Worm (Caenorhabditis elegans) whole organism, L1 larva: Measurements from ENCODE around the gene rha-2.

Experiments
- C16A3.4 ChIP-seq: fragments of 150-350 bp; optimal IDR thresholded peaks from 2 replicates; lab custom pipeline; 2014; ENCODE audit warnings: missing biosample characterization, missing genetic modification characterization
- aly-2 ChIP-seq: fragments of 150-350 bp; optimal IDR thresholded peaks from 2 replicates; lab custom pipeline; 2014; ENCODE audit warnings: missing biosample characterization, missing genetic modification characterization
- ama-1 ChIP-seq: fragments of 150-350 bp; optimal IDR thresholded peaks from 2 replicates; lab custom pipeline; 2014
- ceh-8 ChIP-seq: fragments of 200-800 bp; sonication (Bioruptor generic); optimal IDR thresholded peaks from 2 replicates; lab custom pipeline; 2018; ENCODE audit warnings: mild to moderate bottlenecking, missing genetic modification characterization, moderate library complexity, missing compliant biosample characterization
- ceh-82 ChIP-seq, 3 experiments: fragments of 150-350 bp in 1 of 3; sonication (generic microtip) in 2 of 3; optimal IDR thresholded peaks; 2 replicates each; lab custom pipeline; 2014 to 2017; ENCODE audit warnings: missing biosample characterization in 3 of 3, missing genetic modification characterization in 3 of 3
- ceh-88 ChIP-seq: fragments of 200-800 bp; sonication (Bioruptor generic); IDR thresholded peaks from 2 replicates; pipeline ENCODE4 v1.3.6; 2022; ENCODE audit warnings: missing genetic modification characterization, missing compliant biosample characterization
- dpl-1 ChIP-seq, 3 experiments: fragments of 150-350 bp in 2 of 3; sonication (generic microtip) in 1 of 3; optimal IDR thresholded peaks; 2 replicates each; lab custom pipeline; 2014 to 2017; ENCODE audit warnings: missing biosample characterization in 3 of 3, missing genetic modification characterization in 3 of 3, missing genetic modification reagents in 3 of 3
- dsc-1 ChIP-seq: sonication (generic microtip); optimal IDR thresholded peaks from 2 replicates; lab custom pipeline; 2016; ENCODE audit warnings: mild to moderate bottlenecking, missing genetic modification characterization, missing compliant biosample characterization
- efl-1 ChIP-seq, 4 experiments: fragments of 150-350 bp; optimal IDR thresholded peaks in 3 of 4; peaks in 1 of 4; 1 replicate in 1 of 4; 2 replicates in 3 of 4; lab custom pipeline; 2014; ENCODE audit warnings: missing biosample characterization in 2 of 4, missing genetic modification characterization in 2 of 4, missing genetic modification reagents in 2 of 4
- efl-3 ChIP-seq: fragments of 200-800 bp; sonication (Bioruptor generic); optimal IDR thresholded peaks from 2 replicates; lab custom pipeline; 2018; ENCODE audit warnings: mild to moderate bottlenecking, missing genetic modification characterization, missing compliant biosample characterization
- elt-2 ChIP-seq: sonication (generic microtip); optimal IDR thresholded peaks from 2 replicates; lab custom pipeline; 2016; ENCODE audit warnings: missing genetic modification characterization, mild to moderate bottlenecking, inconsistent platforms, missing compliant biosample characterization, missing genetic modification reagents
- ets-5 ChIP-seq: fragments of 200-800 bp; sonication (Bioruptor generic); IDR thresholded peaks from 2 replicates; pipeline ENCODE4 v1.3.6; 2022; ENCODE audit warnings: missing genetic modification characterization, missing compliant biosample characterization
- fkh-10 ChIP-seq: sonication (generic microtip); optimal IDR thresholded peaks from 2 replicates; lab custom pipeline; 2017; ENCODE audit warnings: missing biosample characterization, missing genetic modification reagents, missing genetic modification characterization
- fkh-8 ChIP-seq: sonication (generic microtip); optimal IDR thresholded peaks from 2 replicates; lab custom pipeline; 2016; ENCODE audit warnings: mild to moderate bottlenecking, missing genetic modification characterization, missing compliant biosample characterization
- grh-1 ChIP-seq: fragments of 200-800 bp; sonication (Bioruptor generic); IDR thresholded peaks from 2 replicates; pipeline ENCODE4 v1.3.6; 2022; ENCODE audit warnings: missing genetic modification reagents, missing genetic modification characterization, missing compliant biosample characterization
- jun-1 ChIP-seq: fragments of 150-350 bp; optimal IDR thresholded peaks from 2 replicates; lab custom pipeline; 2014; ENCODE audit warnings: missing biosample characterization, missing genetic modification reagents, missing genetic modification characterization
- lin-13 ChIP-seq: fragments of 150-350 bp; optimal IDR thresholded peaks from 2 replicates; lab custom pipeline; 2014; ENCODE audit warnings: missing biosample characterization, missing genetic modification reagents, missing genetic modification characterization
- lin-14 ChIP-seq: fragments of 200-800 bp; sonication (Bioruptor generic); optimal IDR thresholded peaks from 2 replicates; lab custom pipeline; 2018; ENCODE audit warnings: mild to moderate bottlenecking, missing genetic modification characterization, moderate library complexity, missing compliant biosample characterization
- lin-35 ChIP-seq, 2 experiments: fragments of 150-350 bp; optimal IDR thresholded peaks; 2 replicates each; lab custom pipeline; 2014; ENCODE audit warnings: missing biosample characterization in 2 of 2, missing genetic modification characterization in 2 of 2, missing genetic modification reagents in 2 of 2
- lsy-2 ChIP-seq, 2 experiments: fragments of 150-350 bp; optimal IDR thresholded peaks; 2 replicates each; lab custom pipeline; 2014; ENCODE audit warnings: missing biosample characterization in 2 of 2, missing genetic modification characterization in 2 of 2
- mdl-1 ChIP-seq, 2 experiments: fragments of 150-350 bp; optimal IDR thresholded peaks; 2 replicates each; lab custom pipeline; 2014 to 2017; ENCODE audit warnings: missing biosample characterization in 2 of 2, missing genetic modification characterization in 2 of 2, inconsistent platforms in 1 of 2
- mep-1 ChIP-seq: fragments of 150-350 bp; optimal IDR thresholded peaks from 2 replicates; lab custom pipeline; 2014; ENCODE audit warnings: missing biosample characterization, missing genetic modification characterization
- nhr-12 ChIP-seq: sonication (generic microtip); optimal IDR thresholded peaks from 2 replicates; lab custom pipeline; 2017; ENCODE audit warnings: missing biosample characterization, missing genetic modification characterization
- nhr-19 ChIP-seq: fragments of 200-800 bp; sonication (Bioruptor generic); conservative IDR thresholded peaks from 2 replicates; pipeline ENCODE4 v1.3.6; 2022; ENCODE audit warnings: missing genetic modification characterization, missing compliant biosample characterization
- nhr-20 ChIP-seq: sonication (generic microtip); optimal IDR thresholded peaks from 2 replicates; lab custom pipeline; 2016; ENCODE audit warnings: mild to moderate bottlenecking, missing genetic modification characterization, missing compliant biosample characterization
- nhr-237 ChIP-seq: fragments of 150-350 bp; optimal IDR thresholded peaks from 2 replicates; lab custom pipeline; 2014; ENCODE audit warnings: missing biosample characterization, missing genetic modification characterization
- nhr-28 ChIP-seq: fragments of 150-350 bp; optimal IDR thresholded peaks from 2 replicates; lab custom pipeline; 2014; ENCODE audit warnings: missing biosample characterization, missing genetic modification characterization
- nhr-47 ChIP-seq: sonication (generic microtip); optimal IDR thresholded peaks from 2 replicates; lab custom pipeline; 2016; ENCODE audit warnings: mild to moderate bottlenecking, missing genetic modification characterization, moderate library complexity, missing compliant biosample characterization
- nhr-71 ChIP-seq: sonication (generic microtip); optimal IDR thresholded peaks from 2 replicates; lab custom pipeline; 2016; ENCODE audit warnings: mild to moderate bottlenecking, missing genetic modification characterization, moderate library complexity, missing compliant biosample characterization
- nhr-85 ChIP-seq: sonication (generic microtip); peaks from one replicate; lab custom pipeline; 2016; ENCODE audit warnings: missing genetic modification characterization, inconsistent platforms, missing compliant biosample characterization
- nhr-90 ChIP-seq: sonication (generic microtip); optimal IDR thresholded peaks from 2 replicates; lab custom pipeline; 2016; ENCODE audit warnings: mild to moderate bottlenecking, missing genetic modification characterization, missing compliant biosample characterization; ENCODE audit not compliant: poor library complexity
- rnt-1 ChIP-seq: sonication (generic microtip); optimal IDR thresholded peaks from 2 replicates; lab custom pipeline; 2016; ENCODE audit warnings: mild to moderate bottlenecking, missing genetic modification characterization, moderate library complexity, missing compliant biosample characterization
- skn-1 ChIP-seq: fragments of 150-350 bp; optimal IDR thresholded peaks from 2 replicates; lab custom pipeline; 2014; ENCODE audit warnings: missing biosample characterization, missing genetic modification characterization
- snpc-4 ChIP-seq: fragments of 150-350 bp; optimal IDR thresholded peaks from 2 replicates; lab custom pipeline; 2014; ENCODE audit warnings: missing biosample characterization, missing genetic modification characterization
- snu-23 ChIP-seq: sonication (generic microtip); optimal IDR thresholded peaks from 2 replicates; lab custom pipeline; 2016; ENCODE audit warnings: missing genetic modification characterization, missing compliant biosample characterization
- swsn-7 ChIP-seq: sonication (generic microtip); optimal IDR thresholded peaks from 2 replicates; lab custom pipeline; 2016; ENCODE audit warnings: missing genetic modification characterization, missing compliant biosample characterization
- tbx-2 ChIP-seq: sonication (generic microtip); optimal IDR thresholded peaks from 2 replicates; lab custom pipeline; 2016; ENCODE audit warnings: missing genetic modification characterization, missing compliant biosample characterization
- xbp-1 ChIP-seq: sonication (generic microtip); optimal IDR thresholded peaks from 2 replicates; lab custom pipeline; 2016; ENCODE audit warnings: missing genetic modification characterization, missing compliant biosample characterization

Gene rha-2

ce11 chrIII:8653457-8653856 is 39.1 kb upstream of the rha-2 start:
- no peak for TF ChIP-seq lsy-2 (tag; optimal IDR thresholded peaks at IDR 0.05; lab: Kevin White, UChicago)
- no peak for TF ChIP-seq nhr-12
- no peak for TF ChIP-seq fkh-10
- TF ChIP-seq fkh-8 (tag; lab: Kevin White, UChicago) = no peak
- no peak for TF ChIP-seq dsc-1 (tag; lab: Kevin White, UChicago)
- TF ChIP-seq efl-3 (GFP tag; lab: Kevin White, UChicago) = no peak
- TF ChIP-seq jun-1 (tag; lab: Kevin White, UChicago) = no peak
- no peak for TF ChIP-seq snpc-4 (tag; lab: Kevin White, UChicago)
- TF ChIP-seq skn-1 (tag; lab: Kevin White, UChicago) = no peak
- TF ChIP-seq ceh-82 (tag; optimal IDR thresholded peaks at IDR 0.05; lab: Kevin White, UChicago) = no peak
- no peak for TF ChIP-seq nhr-71 (tag; lab: Kevin White, UChicago)
- no peak for TF ChIP-seq ceh-88

ce11 chrIII:8652922-8653321 is 38.6 kb upstream of the rha-2 start:
- TF ChIP-seq dsc-1 (tag; lab: Kevin White, UChicago) (peak; percentile 39), nhr-28 (no peak), ama-1 (peak; percentile 1), nhr-85 (tag; lab: Kevin White, UChicago) (peak; percentile 80), mep-1 (tag; lab: Kevin White, UChicago) (no peak), snu-23 (peak; percentile 46), ets-5 (no peak), ceh-8 (GFP tag; lab: Kevin White, UChicago) (no peak), lin-14 (GFP tag; lab: Kevin White, UChicago) (peak; percentile 36), efl-1 (optimal IDR thresholded peaks at IDR 0.05; lab: Kevin White, UChicago) (peak; percentile 14 to 38), efl-1 (GFP tag; optimal IDR thresholded peaks at IDR 0.05 in 1 of 2; lab: Kevin White, UChicago) (peak; percentile 7 to 8), mdl-1 (tag; optimal IDR thresholded peaks at IDR 0.05; lab: Kevin White, UChicago) (peak in 1 of 2 experiments; percentile 4), nhr-47 (peak; percentile 38), lsy-2 (tag; optimal IDR thresholded peaks at IDR 0.05; lab: Kevin White, UChicago) (peak; percentile 23 to 45), aly-2 (tag; lab: Kevin White, UChicago) (peak; percentile 2), lin-35 (GFP tag; optimal IDR thresholded peaks at IDR 0.05; lab: Kevin White, UChicago) (peak; percentile 27 to 62), xbp-1 (tag; lab: Kevin White, UChicago) (peak; percentile 12), C16A3.4 (peak; percentile 23), dpl-1 (GFP tag; optimal IDR thresholded peaks at IDR 0.05; lab: Kevin White, UChicago) (peak in 2 of 3 experiments; percentile 12 to 23), nhr-71 (tag; lab: Kevin White, UChicago) (peak; percentile 54), rnt-1 (peak; percentile 42), ceh-82 (tag; optimal IDR thresholded peaks at IDR 0.05; lab: Kevin White, UChicago) (no peak), nhr-20 (tag; lab: Kevin White, UChicago) (peak; percentile 34), lin-13 (GFP tag; lab: Kevin White, UChicago) (peak; percentile 12), swsn-7 (tag; lab: Kevin White, UChicago) (peak; percentile 31)
- TF ChIP-seq, all 84 proteins: peak for 19

ce11 chrIII:8652112-8652694 is 37.8 kb upstream of the rha-2 start:
- TF ChIP-seq elt-2 (tag; lab: Kevin White, UChicago) = peak; percentile 3
- no peak for TF ChIP-seq nhr-237
- peak; percentile 19 for TF ChIP-seq nhr-85 (tag; lab: Kevin White, UChicago)
- TF ChIP-seq skn-1 (tag; lab: Kevin White, UChicago) = no peak
- no peak for TF ChIP-seq lin-13 (GFP tag; lab: Kevin White, UChicago)
- 0 out of 2 replicates have a peak, but pooled peaks have one; percentile 31 for TF ChIP-seq ceh-88
- TF ChIP-seq ama-1 = peak; percentile 88
- TF ChIP-seq nhr-19 = peak; percentile 14; the same call in 1 of the 2 replicates
- peak; percentile 13 for TF ChIP-seq tbx-2
- TF ChIP-seq nhr-90 (tag; lab: Kevin White, UChicago) = peak; percentile 47
- TF ChIP-seq nhr-20 (tag; lab: Kevin White, UChicago) = peak; percentile 0
- no peak for TF ChIP-seq grh-1 (GFP tag; lab: Robert Waterston, UW)
- TF ChIP-seq, all 84 proteins: peak for 8
